Worm (Caenorhabditis elegans) whole organism, late embryonic: ENCODE results near the gene srz-14.

Source experiments
- C38D4.7 ChIP-seq: fragments of 200-800 bp; sonication (Bioruptor generic); optimal IDR thresholded peaks from 2 replicates; lab custom pipeline; 2018; ENCODE audit warnings: mild to moderate bottlenecking, missing genetic modification characterization, moderate library complexity, missing compliant biosample characterization
- F13H6.1 ChIP-seq: sonication (generic microtip); optimal IDR thresholded peaks from 2 replicates; lab custom pipeline; 2016; ENCODE audit warnings: missing genetic modification characterization, missing compliant biosample characterization
- K02D7.2 ChIP-seq: sonication (generic microtip); optimal IDR thresholded peaks from 2 replicates; lab custom pipeline; 2017; ENCODE audit warnings: mild to moderate bottlenecking, missing genetic modification characterization, missing compliant biosample characterization
- T23F11.4 ChIP-seq: fragments of 200-800 bp; sonication (Bioruptor generic); optimal IDR thresholded peaks from 2 replicates; lab custom pipeline; 2018; ENCODE audit warnings: mild to moderate bottlenecking, missing genetic modification characterization, missing compliant biosample characterization
- Y22D7AL.16 ChIP-seq: sonication (generic microtip); optimal IDR thresholded peaks from 2 replicates; lab custom pipeline; 2016; ENCODE audit warnings: missing genetic modification characterization, missing compliant biosample characterization
- ahr-1 ChIP-seq: sonication (generic microtip); optimal IDR thresholded peaks from 2 replicates; lab custom pipeline; 2016; ENCODE audit warnings: missing genetic modification characterization, missing compliant biosample characterization
- ceh-19 ChIP-seq: fragments of 200-800 bp; sonication (Bioruptor generic); optimal IDR thresholded peaks from 2 replicates; lab custom pipeline; 2018; ENCODE audit warnings: mild to moderate bottlenecking, missing genetic modification characterization, missing compliant biosample characterization
- ceh-2 ChIP-seq: sonication (generic microtip); optimal IDR thresholded peaks from 2 replicates; lab custom pipeline; 2016; ENCODE audit warnings: missing genotype, missing genetic modification characterization, missing compliant biosample characterization
- ceh-31 ChIP-seq: sonication (generic microtip); optimal IDR thresholded peaks from 2 replicates; lab custom pipeline; 2016; ENCODE audit warnings: missing genetic modification characterization, missing compliant biosample characterization
- ceh-45 ChIP-seq: fragments of 200-800 bp; sonication (Bioruptor generic); IDR thresholded peaks from 2 replicates; pipeline ENCODE4 v1.3.6; 2022; ENCODE audit warnings: missing genetic modification reagents, missing genetic modification characterization, missing compliant biosample characterization
- ceh-48 ChIP-seq: sonication (generic microtip); optimal IDR thresholded peaks from 2 replicates; lab custom pipeline; 2016; ENCODE audit warnings: missing genetic modification characterization, inconsistent platforms, missing compliant biosample characterization
- ceh-6 ChIP-seq: fragments of 200-800 bp; sonication (Bioruptor generic); optimal IDR thresholded peaks from 2 replicates; lab custom pipeline; 2018; ENCODE audit warnings: mild to moderate bottlenecking, missing genetic modification characterization, missing compliant biosample characterization
- ceh-9 ChIP-seq: sonication (generic microtip); optimal IDR thresholded peaks from 2 replicates; lab custom pipeline; 2016; ENCODE audit warnings: mild to moderate bottlenecking, missing genetic modification characterization, inconsistent platforms, missing compliant biosample characterization
- che-1 ChIP-seq: sonication (generic microtip); optimal IDR thresholded peaks from 2 replicates; lab custom pipeline; 2016; ENCODE audit warnings: mild to moderate bottlenecking, missing genetic modification characterization, missing compliant biosample characterization
- elt-2 ChIP-seq: sonication (generic microtip); optimal IDR thresholded peaks from 2 replicates; lab custom pipeline; 2016; ENCODE audit warnings: missing genetic modification reagents, missing genetic modification characterization, missing compliant biosample characterization
- elt-4 ChIP-seq: sonication (generic microtip); optimal IDR thresholded peaks from 2 replicates; lab custom pipeline; 2016; ENCODE audit warnings: missing genetic modification characterization, missing compliant biosample characterization
- ets-4 ChIP-seq: sonication (generic microtip); optimal IDR thresholded peaks from 2 replicates; lab custom pipeline; 2016; ENCODE audit warnings: missing genetic modification characterization, missing compliant biosample characterization
- eyg-1 ChIP-seq: sonication (generic microtip); optimal IDR thresholded peaks from 2 replicates; lab custom pipeline; 2016; ENCODE audit warnings: missing genotype, missing genetic modification characterization, missing compliant biosample characterization
- fax-1 ChIP-seq: sonication (generic microtip); optimal IDR thresholded peaks from 2 replicates; lab custom pipeline; 2016; ENCODE audit warnings: missing genotype, missing genetic modification characterization, missing compliant biosample characterization
- hlh-15 ChIP-seq: sonication (generic microtip); optimal IDR thresholded peaks from 2 replicates; lab custom pipeline; 2016; ENCODE audit warnings: missing genetic modification characterization, missing compliant biosample characterization
- hlh-6 ChIP-seq: sonication (generic microtip); optimal IDR thresholded peaks from 2 replicates; lab custom pipeline; 2016; ENCODE audit warnings: missing genotype, missing genetic modification characterization, missing compliant biosample characterization
- lim-6 ChIP-seq: sonication (generic microtip); optimal IDR thresholded peaks from 2 replicates; lab custom pipeline; 2016; ENCODE audit warnings: missing genetic modification characterization, missing compliant biosample characterization
- lin-11 ChIP-seq: fragments of 200-800 bp; sonication (Bioruptor generic); optimal IDR thresholded peaks from 2 replicates; lab custom pipeline; 2018; ENCODE audit warnings: mild to moderate bottlenecking, missing genetic modification characterization, missing compliant biosample characterization
- nfya-1 ChIP-seq: sonication (generic microtip); optimal IDR thresholded peaks from 2 replicates; lab custom pipeline; 2017; ENCODE audit warnings: missing genetic modification characterization, mild to moderate bottlenecking, missing compliant biosample characterization, antibody characterized with exemption, moderate library complexity
- nhr-11 ChIP-seq: fragments of 150-350 bp; optimal IDR thresholded peaks from 2 replicates; lab custom pipeline; 2014; ENCODE audit warnings: missing biosample characterization, missing genetic modification characterization
- npax-4 ChIP-seq: sonication (generic microtip); optimal IDR thresholded peaks from 2 replicates; lab custom pipeline; 2016; ENCODE audit warnings: missing genetic modification characterization, missing compliant biosample characterization
- odd-2 ChIP-seq: sonication (generic microtip); optimal IDR thresholded peaks from 2 replicates; lab custom pipeline; 2017; ENCODE audit warnings: antibody characterized with exemption, mild to moderate bottlenecking, missing genetic modification characterization, missing compliant biosample characterization
- pag-3 ChIP-seq: sonication (generic microtip); optimal IDR thresholded peaks from 2 replicates; lab custom pipeline; 2016; ENCODE audit warnings: missing compliant biosample characterization, missing genetic modification characterization, borderline replicate concordance
- pat-9 ChIP-seq: fragments of 200-800 bp; sonication (Bioruptor generic); optimal IDR thresholded peaks from 2 replicates; lab custom pipeline; 2018; ENCODE audit warnings: mild to moderate bottlenecking, missing genetic modification characterization, moderate library complexity, missing compliant biosample characterization
- pha-2 ChIP-seq: sonication (generic microtip); optimal IDR thresholded peaks from 2 replicates; lab custom pipeline; 2017; ENCODE audit warnings: mild to moderate bottlenecking, missing genetic modification characterization, missing compliant biosample characterization
- pros-1 ChIP-seq: fragments of 150-350 bp; optimal IDR thresholded peaks from 2 replicates; lab custom pipeline; 2014; ENCODE audit warnings: missing biosample characterization, missing genetic modification reagents, missing genetic modification characterization
- ref-2 ChIP-seq: sonication (generic microtip); optimal IDR thresholded peaks from 2 replicates; lab custom pipeline; 2016; ENCODE audit warnings: missing genetic modification characterization, missing compliant biosample characterization
- rnt-1 ChIP-seq: sonication (generic microtip); optimal IDR thresholded peaks from 2 replicates; lab custom pipeline; 2016; ENCODE audit warnings: missing genetic modification characterization, missing compliant biosample characterization
- sox-2 ChIP-seq: fragments of 200-800 bp; sonication (Bioruptor generic); IDR thresholded peaks from 2 replicates; pipeline ENCODE4 v1.3.6; 2022; ENCODE audit warnings: missing genetic modification reagents, missing genetic modification characterization, missing compliant biosample characterization
- sox-4 ChIP-seq: sonication (generic microtip); optimal IDR thresholded peaks from 2 replicates; lab custom pipeline; 2017; ENCODE audit warnings: mild to moderate bottlenecking, missing genetic modification characterization, inconsistent platforms, missing compliant biosample characterization
- syd-9 ChIP-seq: sonication (generic microtip); optimal IDR thresholded peaks from 2 replicates; lab custom pipeline; 2016; ENCODE audit warnings: mild to moderate bottlenecking, missing genetic modification characterization, moderate library complexity, missing compliant biosample characterization
- tbx-7 ChIP-seq: sonication (generic microtip); optimal IDR thresholded peaks from 2 replicates; lab custom pipeline; 2016; ENCODE audit warnings: missing genotype, missing genetic modification characterization, missing compliant biosample characterization
- ttx-3 ChIP-seq: sonication (generic microtip); optimal IDR thresholded peaks from 2 replicates; lab custom pipeline; 2016; ENCODE audit warnings: missing genetic modification reagents, missing genetic modification characterization, missing compliant biosample characterization
- unc-42 ChIP-seq: sonication (generic microtip); optimal IDR thresholded peaks from 2 replicates; lab custom pipeline; 2016; ENCODE audit warnings: missing genotype, missing genetic modification characterization, missing compliant biosample characterization
- unc-86 ChIP-seq: sonication (generic microtip); optimal IDR thresholded peaks from 2 replicates; lab custom pipeline; 2016; ENCODE audit warnings: missing genetic modification characterization, missing compliant biosample characterization
- zip-5 ChIP-seq: sonication (generic microtip); optimal IDR thresholded peaks from 2 replicates; lab custom pipeline; 2016; ENCODE audit warnings: missing genetic modification characterization, missing compliant biosample characterization
- ztf-16 ChIP-seq: sonication (generic microtip); optimal IDR thresholded peaks from 2 replicates; lab custom pipeline; 2017; ENCODE audit warnings: missing genetic modification characterization, missing compliant biosample characterization

srz-14 gene

DNA sequence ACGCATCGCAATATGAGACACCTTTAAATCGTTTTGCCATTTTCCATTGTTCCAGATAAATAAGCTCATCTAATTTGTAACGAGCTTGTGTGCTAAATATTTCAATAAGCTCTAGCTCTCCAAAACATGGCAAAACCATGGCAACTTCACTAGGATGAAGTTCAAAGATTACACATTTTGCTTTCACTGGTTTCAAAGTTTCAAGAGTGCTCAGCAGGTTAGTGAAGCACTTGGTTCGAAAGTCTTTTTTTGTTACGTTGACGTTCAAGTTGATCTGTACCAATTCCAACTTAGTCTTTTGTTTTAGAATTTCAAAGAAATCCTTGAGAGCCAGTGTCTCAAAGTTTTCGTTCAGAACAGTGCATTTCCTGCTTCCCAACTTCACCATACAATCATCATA is 41.1 kb upstream of the srz-14 start, which contains the start of gene fbxa-18:
Gene fbxa-18, plus strand, starts transcription at position 301 of the 400 bp plus-strand sequence.
- TF ChIP-seq pat-9 (tag; lab: Kevin White, UChicago) (no peak), hlh-15 (tag; lab: Kevin White, UChicago) (no peak), Y22D7AL.16 (tag; lab: Kevin White, UChicago) (no peak), odd-2 (no peak), T23F11.4 (GFP tag; lab: Kevin White, UChicago) (no peak), rnt-1 (tag; lab: Kevin White, UChicago) (no peak), fax-1 (tag; lab: Kevin White, UChicago) (no peak), nfya-1 (tag; lab: Kevin White, UChicago) (no peak), ceh-6 (GFP tag; lab: Kevin White, UChicago) (no peak), che-1 (tag; lab: Kevin White, UChicago) (no peak)

DNA sequence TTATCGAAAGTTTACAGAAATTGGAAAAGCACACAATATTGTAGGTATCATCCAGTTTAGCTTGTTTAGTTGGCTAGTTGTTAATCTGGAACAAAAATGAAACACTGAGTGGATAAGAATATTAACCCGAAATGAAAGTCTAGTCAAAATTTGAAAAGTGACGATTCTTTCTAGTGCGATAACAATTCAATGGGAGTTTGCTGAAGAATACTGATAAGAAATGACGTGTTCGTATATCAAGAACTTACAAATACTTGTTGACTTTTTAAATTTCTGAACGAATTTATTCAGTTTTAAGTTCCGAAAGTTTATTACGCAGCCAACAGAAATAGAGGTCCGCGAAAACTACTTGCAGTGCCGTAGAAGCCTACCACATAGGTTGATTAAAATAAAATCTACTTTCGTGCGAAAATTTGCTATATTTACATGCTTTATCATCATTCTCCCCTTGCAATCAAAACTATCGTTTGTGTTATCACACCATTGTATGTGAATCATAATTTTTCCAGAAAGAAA is 40.3 kb upstream of the srz-14 start, which contains the start of gene fbxa-88:
Gene fbxa-88, minus strand, starts transcription at position 51 of the 516 bp plus-strand sequence.
- TF ChIP-seq npax-4: no peak
- no peak for TF ChIP-seq zip-5 (tag; lab: Kevin White, UChicago)
- no peak for TF ChIP-seq syd-9
- no peak for TF ChIP-seq tbx-7
- no peak for TF ChIP-seq eyg-1 (tag; lab: Kevin White, UChicago)
- no peak for TF ChIP-seq nhr-11 (tag; lab: Kevin White, UChicago)
- no peak for TF ChIP-seq ceh-31 (tag; lab: Kevin White, UChicago)
- no peak for TF ChIP-seq pros-1 (tag; lab: Kevin White, UChicago)
- TF ChIP-seq ceh-6 (GFP tag; lab: Kevin White, UChicago): no peak
- no peak for TF ChIP-seq hlh-6
- TF ChIP-seq ceh-48 (tag; lab: Kevin White, UChicago): no peak
- TF ChIP-seq che-1 (tag; lab: Kevin White, UChicago): no peak
- no peak for TF ChIP-seq ceh-2 (tag; lab: Kevin White, UChicago)
- no peak for TF ChIP-seq ceh-45 (GFP tag; lab: Robert Waterston, UW)
- no peak for TF ChIP-seq Y22D7AL.16 (tag; lab: Kevin White, UChicago)
- no peak for TF ChIP-seq C38D4.7 (GFP tag; lab: Kevin White, UChicago)
- TF ChIP-seq lim-6 (tag; lab: Kevin White, UChicago): no peak
- TF ChIP-seq ref-2 (tag; lab: Kevin White, UChicago): no peak
- TF ChIP-seq ceh-19 (GFP tag; lab: Kevin White, UChicago): no peak
- TF ChIP-seq elt-2 (tag; lab: Kevin White, UChicago): no peak

DNA sequence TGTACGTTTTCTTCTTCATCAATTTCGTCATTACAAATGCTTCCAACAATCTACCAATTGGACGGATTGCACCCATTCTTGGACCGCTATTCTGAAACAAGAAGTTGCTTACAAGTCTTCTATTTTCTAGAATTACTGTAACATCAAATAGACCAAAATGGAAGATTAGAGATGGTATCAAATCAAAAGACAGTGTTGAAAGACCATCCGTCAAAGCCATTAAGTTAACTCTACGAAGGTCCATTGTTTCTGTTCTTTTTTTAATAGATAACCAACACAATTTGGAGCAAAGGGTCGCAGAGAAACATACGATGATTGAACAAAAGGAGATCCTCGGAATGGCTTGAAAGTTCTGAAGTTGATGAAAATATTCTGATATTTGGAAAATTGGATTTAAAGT is 38.4 kb upstream of the srz-14 start:
- TF ChIP-seq elt-4 (tag; lab: Kevin White, UChicago) (no peak), pha-2 (tag; lab: Kevin White, UChicago) (no peak), unc-86 (tag; lab: Kevin White, UChicago) (no peak), K02D7.2 (tag; lab: Kevin White, UChicago) (no peak), tbx-7 (no peak), ttx-3 (tag; lab: Kevin White, UChicago) (no peak), sox-2 (GFP tag; lab: Robert Waterston, UW) (no peak), nfya-1 (tag; lab: Kevin White, UChicago) (no peak), lin-11 (no peak), elt-2 (tag; lab: Kevin White, UChicago) (no peak), F13H6.1 (no peak), ets-4 (tag; lab: Kevin White, UChicago) (no peak)
- TF ChIP-seq, all 69 proteins: peak for 0

DNA sequence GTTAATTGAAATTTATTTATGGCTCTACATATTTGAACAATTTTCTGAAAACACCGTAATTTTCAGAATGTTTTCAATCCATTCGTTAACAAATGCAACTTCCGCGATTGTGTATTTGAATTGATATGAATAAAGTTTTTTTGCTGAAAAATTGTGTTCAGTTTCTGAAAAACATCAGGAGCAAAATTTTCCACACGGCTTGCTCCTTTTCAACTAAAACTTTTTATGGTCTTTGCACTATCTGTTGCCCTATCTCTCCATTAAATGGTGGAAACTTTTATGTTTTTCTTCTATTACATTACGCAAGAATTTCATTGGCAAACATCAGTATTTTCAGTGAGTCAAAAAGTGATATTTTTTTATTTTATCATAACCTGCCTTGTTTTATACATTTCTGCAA is 34.7 kb upstream of the srz-14 start, which contains the start of gene F10A3.4:
Gene F10A3.4, plus strand, starts transcription at position 301 of the 400 bp plus-strand sequence.
- no peak for TF ChIP-seq elt-2 (tag; lab: Kevin White, UChicago)
- TF ChIP-seq ceh-9 (tag; lab: Kevin White, UChicago): no peak
- TF ChIP-seq rnt-1 (tag; lab: Kevin White, UChicago): no peak
- no peak for TF ChIP-seq ceh-19 (GFP tag; lab: Kevin White, UChicago)
- no peak for TF ChIP-seq hlh-6
- TF ChIP-seq ahr-1 (tag; lab: Kevin White, UChicago): no peak
- no peak for TF ChIP-seq pag-3 (tag; lab: Kevin White, UChicago)
- no peak for TF ChIP-seq F13H6.1
- TF ChIP-seq ref-2 (tag; lab: Kevin White, UChicago): no peak
- TF ChIP-seq hlh-15 (tag; lab: Kevin White, UChicago): no peak
- TF ChIP-seq ceh-45 (GFP tag; lab: Robert Waterston, UW): no peak
- no peak for TF ChIP-seq ceh-6 (GFP tag; lab: Kevin White, UChicago)
- no peak for TF ChIP-seq nfya-1 (tag; lab: Kevin White, UChicago)
- TF ChIP-seq ztf-16 (tag; lab: Kevin White, UChicago): no peak
- no peak for TF ChIP-seq unc-86 (tag; lab: Kevin White, UChicago)
- TF ChIP-seq sox-2 (GFP tag; lab: Robert Waterston, UW): no peak
- no peak for TF ChIP-seq unc-42
- TF ChIP-seq sox-4 (tag; lab: Kevin White, UChicago): no peak
- TF ChIP-seq eyg-1 (tag; lab: Kevin White, UChicago): no peak
